Worm (Caenorhabditis elegans): Measurements from ENCODE around the gene EGAP1.1.
A peak's percentile ranks its signal among the peaks of the same experiment; 100 is the strongest.

- TF ChIP-seq lin-39 (tag; optimal IDR thresholded peaks at IDR 0.05) (no peak), elt-3 (tag; optimal IDR thresholded peaks at IDR 0.05) (no peak), ceh-82 (tag; optimal IDR thresholded peaks at IDR 0.05) (no peak), ztf-4 (tag; optimal IDR thresholded peaks at IDR 0.05) (peak; percentile 75), unc-62 (GFP tag; optimal IDR thresholded peaks at IDR 0.05) (no peak), lin-13 (GFP tag; optimal IDR thresholded peaks at IDR 0.05) (peak; percentile 60), snpc-4 (tag; optimal IDR thresholded peaks at IDR 0.05) (peak; percentile 48), unc-39 (tag; optimal IDR thresholded peaks at IDR 0.05) (no peak), F13H6.1 (tag; optimal IDR thresholded peaks at IDR 0.05) (peak; percentile 40), ztf-11 (tag; optimal IDR thresholded peaks at IDR 0.05) (no peak), nhr-11 (tag; optimal IDR thresholded peaks at IDR 0.05) (no peak)
Measured at ce11 chrIII:5940525-5940974, 3.5 kb upstream of the EGAP1.1 start.
